Worm (Caenorhabditis elegans): ENCODE results near the gene F28A12.3.

ce11 chrV:8594105-8594964, 46.8 kb downstream of the F28A12.3 start, which contains the start of gene tag-196:
- TF ChIP-seq ama-1 (optimal IDR thresholded peaks at IDR 0.05) = no peak
- TF ChIP-seq sea-1 (GFP tag; conservative IDR thresholded peaks at IDR 0.05) = no peak
- no peak for TF ChIP-seq F13C5.2 (tag; optimal IDR thresholded peaks at IDR 0.05)
- TF ChIP-seq ceh-36 (tag; optimal IDR thresholded peaks at IDR 0.05) = no peak
- no peak for TF ChIP-seq scrt-1 (GFP tag; IDR thresholded peaks at IDR 0.05)
- TF ChIP-seq ets-7 (tag; optimal IDR thresholded peaks at IDR 0.05) = no peak
- TF ChIP-seq aly-1 (tag; optimal IDR thresholded peaks at IDR 0.05) = no peak
- TF ChIP-seq pes-1 (GFP tag; IDR thresholded peaks at IDR 0.05) = no peak
- no peak for TF ChIP-seq ceh-13 (GFP tag; optimal IDR thresholded peaks at IDR 0.05)
- TF ChIP-seq hmbx-1 (tag; optimal IDR thresholded peaks at IDR 0.05) = no peak
- no peak for TF ChIP-seq flt-1 (GFP tag; IDR thresholded peaks at IDR 0.05)
- no peak for TF ChIP-seq tbx-37 (GFP tag; conservative IDR thresholded peaks at IDR 0.05)
- no peak for TF ChIP-seq tbx-11 (GFP tag; IDR thresholded peaks at IDR 0.05)
